Fruit fly (Drosophila melanogaster) whole organism, embryonic: ENCODE results near the gene NK7.1.

Experiments used
- Atf3 ChIP-seq: fragments of 200-800 bp; sonication (Bioruptor generic); optimal IDR thresholded peaks from 3 replicates; lab custom pipeline; 2016; ENCODE audit warnings: missing biosample characterization, missing genetic modification characterization
- Blimp-1 ChIP-seq: fragments of 200-800 bp; sonication (Bioruptor generic); optimal IDR thresholded peaks from 3 replicates; lab custom pipeline; 2018; ENCODE audit warnings: missing biosample characterization, missing genetic modification characterization, mild to moderate bottlenecking, moderate library complexity, missing genetic modification reagents
- Bteb2 ChIP-seq: fragments of 200-800 bp; sonication (Bioruptor generic); optimal IDR thresholded peaks from 2 replicates; lab custom pipeline; 2016; ENCODE audit warnings: missing biosample characterization, missing genetic modification characterization
- CG10147 ChIP-seq: fragments of 200-800 bp; sonication (Bioruptor generic); optimal IDR thresholded peaks from 2 replicates; lab custom pipeline; 2019; ENCODE audit warnings: missing biosample characterization, mild to moderate bottlenecking, missing genetic modification characterization, moderate library complexity
- CG10543 ChIP-seq: fragments of 200-800 bp; sonication (Bioruptor generic); optimal IDR thresholded peaks from 3 replicates; lab custom pipeline; 2017; ENCODE audit warnings: missing biosample characterization, mild to moderate bottlenecking, missing genetic modification characterization, moderate library complexity
- CG10979 ChIP-seq: fragments of 200-800 bp; sonication (Bioruptor generic); optimal IDR thresholded peaks from 2 replicates; lab custom pipeline; 2018; ENCODE audit warnings: missing biosample characterization, mild to moderate bottlenecking, missing genetic modification characterization, moderate library complexity
- CG11085 ChIP-seq: fragments of 200-800 bp; sonication (Bioruptor generic); IDR thresholded peaks from 2 replicates; pipeline ENCODE4 v1.3.6; 2022; ENCODE audit warnings: missing biosample characterization, missing genetic modification characterization
- CG11695 ChIP-seq: fragments of 200-800 bp; sonication (Bioruptor generic); IDR thresholded peaks from 3 replicates; pipeline ENCODE4 v1.3.6; 2022; ENCODE audit warnings: missing biosample characterization, missing genetic modification characterization
- CG13287 ChIP-seq: fragments of 200-800 bp; sonication (Bioruptor generic); IDR thresholded peaks from 2 replicates; pipeline ENCODE4 v1.3.6; 2022; ENCODE audit warnings: missing biosample characterization, missing genetic modification characterization; ENCODE audit not compliant: partially characterized antibody
- CG14441 ChIP-seq: fragments of 200-800 bp; sonication (Bioruptor generic); IDR thresholded peaks from 2 replicates; pipeline ENCODE4 v1.3.6; 2022; ENCODE audit warnings: missing biosample characterization, missing genetic modification characterization
- CG16813 ChIP-seq: fragments of 200-800 bp; sonication (Bioruptor generic); IDR thresholded peaks from 3 replicates; pipeline ENCODE4 v1.3.6; 2022; ENCODE audit warnings: missing biosample characterization, missing genetic modification characterization; ENCODE audit not compliant: partially characterized antibody
- CG17612 ChIP-seq: fragments of 200-800 bp; sonication (Bioruptor generic); IDR thresholded peaks from 2 replicates; pipeline ENCODE4 v1.3.6; 2022; ENCODE audit warnings: missing biosample characterization, missing genetic modification characterization
- CG18599 ChIP-seq: fragments of 200-800 bp; sonication (Bioruptor generic); optimal IDR thresholded peaks from 3 replicates; lab custom pipeline; 2017; ENCODE audit warnings: missing biosample characterization, missing genetic modification characterization, mild to moderate bottlenecking, moderate library complexity, missing genetic modification reagents
- CG3281 ChIP-seq: fragments of 200-800 bp; sonication (Bioruptor generic); optimal IDR thresholded peaks from 3 replicates; lab custom pipeline; 2017; ENCODE audit warnings: missing biosample characterization, mild to moderate bottlenecking, missing genetic modification characterization
- CG3995 ChIP-seq: fragments of 200-800 bp; sonication (Bioruptor generic); optimal IDR thresholded peaks from 3 replicates; lab custom pipeline; 2016; ENCODE audit warnings: missing biosample characterization, missing genetic modification characterization
- CG4328 ChIP-seq: fragments of 200-800 bp; sonication (Bioruptor generic); optimal IDR thresholded peaks from 3 replicates; lab custom pipeline; 2017; ENCODE audit warnings: missing biosample characterization, missing genetic modification reagents, missing genetic modification characterization
- CG4360 ChIP-seq: fragments of 200-800 bp; sonication (Bioruptor generic); IDR thresholded peaks from 2 replicates; pipeline ENCODE4 v1.3.6; 2022; ENCODE audit warnings: missing biosample characterization, missing genetic modification characterization
- CG4730 ChIP-seq: fragments of 200-800 bp; sonication (Bioruptor generic); IDR thresholded peaks from 2 replicates; pipeline ENCODE4 v1.3.6; 2022; ENCODE audit warnings: missing biosample characterization, missing genetic modification characterization
- CG4854 ChIP-seq: fragments of 200-800 bp; sonication (Bioruptor generic); optimal IDR thresholded peaks from 2 replicates; lab custom pipeline; 2016; ENCODE audit warnings: missing biosample characterization, missing genetic modification characterization, inconsistent platforms
- CG6689 ChIP-seq: fragments of 200-800 bp; sonication (Bioruptor generic); IDR thresholded peaks from 2 replicates; pipeline ENCODE4 v1.3.6; 2022; ENCODE audit warnings: missing biosample characterization, missing genetic modification characterization
- CG9609 ChIP-seq: fragments of 200-800 bp; sonication (Bioruptor generic); optimal IDR thresholded peaks from 3 replicates; lab custom pipeline; 2016; ENCODE audit warnings: missing biosample characterization, missing genetic modification characterization
- CG9932 ChIP-seq: fragments of 200-800 bp; sonication (Bioruptor generic); IDR thresholded peaks from 2 replicates; pipeline ENCODE4 v1.3.6; 2022; ENCODE audit warnings: missing biosample characterization, missing genetic modification characterization
- CkIIα-i1 ChIP-seq: fragments of 200-800 bp; sonication (Bioruptor generic); IDR thresholded peaks from 2 replicates; pipeline ENCODE4 v1.3.6; 2022; ENCODE audit warnings: missing biosample characterization, missing genetic modification characterization
- Dbx ChIP-seq: fragments of 200-800 bp; sonication (Bioruptor generic); IDR thresholded peaks from 3 replicates; pipeline ENCODE4 v1.3.6; 2022; ENCODE audit warnings: missing biosample characterization, missing genetic modification characterization
- Dip2 ChIP-seq: fragments of 200-800 bp; sonication (Bioruptor generic); IDR thresholded peaks from 2 replicates; pipeline ENCODE4 v1.3.6; 2022; ENCODE audit warnings: missing biosample characterization, missing genetic modification characterization
- Fer1 ChIP-seq: fragments of 200-800 bp; sonication (Bioruptor generic); optimal IDR thresholded peaks from 2 replicates; lab custom pipeline; 2017; ENCODE audit warnings: missing biosample characterization, mild to moderate bottlenecking, missing genetic modification characterization
- Gug ChIP-seq: fragments of 200-800 bp; sonication (Bioruptor generic); IDR thresholded peaks from 4 replicates; pipeline ENCODE4 v1.3.6; 2022; ENCODE audit warnings: missing biosample characterization, missing genetic modification characterization
- HLH4C ChIP-seq: fragments of 200-800 bp; sonication (Bioruptor generic); IDR thresholded peaks from 3 replicates; pipeline ENCODE4 v1.3.6; 2022; ENCODE audit warnings: missing biosample characterization, missing genetic modification characterization; ENCODE audit not compliant: partially characterized antibody
- Jarid2 ChIP-seq: fragments of 200-800 bp; sonication (Bioruptor generic); optimal IDR thresholded peaks from 3 replicates; lab custom pipeline; 2017; ENCODE audit warnings: mild to moderate bottlenecking, missing biosample characterization, missing genetic modification reagents, missing genetic modification characterization
- NK7.1 ChIP-seq: fragments of 200-800 bp; sonication (Bioruptor generic); optimal IDR thresholded peaks from 3 replicates; lab custom pipeline; 2016; ENCODE audit warnings: missing biosample characterization, missing genetic modification characterization
- Nf-YC ChIP-seq: fragments of 200-800 bp; optimal IDR thresholded peaks from 3 replicates; lab custom pipeline; 2019; ENCODE audit warnings: missing biosample characterization, mild to moderate bottlenecking, missing genetic modification characterization, moderate library complexity
- Oli ChIP-seq: fragments of 200-800 bp; sonication (Bioruptor generic); optimal IDR thresholded peaks from 2 replicates; lab custom pipeline; 2018; ENCODE audit warnings: missing biosample characterization, mild to moderate bottlenecking, missing genetic modification characterization, moderate library complexity
- Optix ChIP-seq: fragments of 200-800 bp; sonication (Bioruptor generic); IDR thresholded peaks from 3 replicates; pipeline ENCODE4 v1.3.6; 2022; ENCODE audit warnings: missing biosample characterization, missing genetic modification characterization
- PHDP ChIP-seq: fragments of 200-800 bp; sonication (Bioruptor generic); optimal IDR thresholded peaks from 3 replicates; lab custom pipeline; 2018; ENCODE audit warnings: missing biosample characterization, mild to moderate bottlenecking, missing genetic modification characterization, moderate library complexity
- Rx ChIP-seq: fragments of 200-800 bp; sonication (Bioruptor generic); IDR thresholded peaks from 2 replicates; pipeline ENCODE4 v1.3.6; 2022; ENCODE audit warnings: missing biosample characterization, missing genetic modification characterization
- Taf1 ChIP-seq: fragments of 200-800 bp; sonication (Bioruptor generic); IDR thresholded peaks from 2 replicates; pipeline ENCODE4 v1.3.6; 2022; ENCODE audit warnings: missing biosample characterization, missing genetic modification characterization
- ac ChIP-seq: fragments of 200-800 bp; sonication (Bioruptor generic); optimal IDR thresholded peaks from 3 replicates; lab custom pipeline; 2017; ENCODE audit warnings: missing biosample characterization, mild to moderate bottlenecking, missing genetic modification characterization
- bowl ChIP-seq: fragments of 200-800 bp; sonication (Bioruptor generic); IDR thresholded peaks from 2 replicates; pipeline ENCODE4 v1.3.6; 2022; ENCODE audit warnings: missing biosample characterization, missing genetic modification characterization
- disco-r ChIP-seq: fragments of 200-800 bp; sonication (Bioruptor generic); optimal IDR thresholded peaks from 2 replicates; lab custom pipeline; 2016; ENCODE audit warnings: missing biosample characterization, missing genetic modification characterization
- ems ChIP-seq: fragments of 200-800 bp; sonication (Bioruptor generic); optimal IDR thresholded peaks from 3 replicates; lab custom pipeline; 2016; ENCODE audit warnings: missing biosample characterization, missing genetic modification characterization
- esg ChIP-seq: fragments of 200-800 bp; sonication (Bioruptor generic); conservative IDR thresholded peaks from 2 replicates; pipeline ENCODE4 v1.3.6; 2022; ENCODE audit warnings: missing biosample characterization, missing genetic modification characterization
- ftz-f1 ChIP-seq: fragments of 200-800 bp; sonication (Bioruptor generic); optimal IDR thresholded peaks from 2 replicates; lab custom pipeline; 2016; ENCODE audit warnings: missing biosample characterization, missing genetic modification characterization
- fu2 ChIP-seq: fragments of 200-800 bp; sonication (Bioruptor generic); optimal IDR thresholded peaks from 2 replicates; lab custom pipeline; 2016; ENCODE audit warnings: missing biosample characterization, missing genetic modification characterization
- lilli ChIP-seq: fragments of 200-800 bp; sonication (Bioruptor generic); optimal IDR thresholded peaks from 3 replicates; lab custom pipeline; 2016; ENCODE audit warnings: missing biosample characterization, missing genetic modification characterization
- onecut ChIP-seq: fragments of 200-800 bp; sonication (Bioruptor generic); IDR thresholded peaks from 2 replicates; pipeline ENCODE4 v1.3.6; 2022; ENCODE audit warnings: missing biosample characterization, missing genetic modification characterization
- pan ChIP-seq, 4 experiments: fragments of >200 bp in 3 of 4; fragments of 200-800 bp in 1 of 4; sonication (Bioruptor generic) in 1 of 4; optimal IDR thresholded peaks in 3 of 4; IDR thresholded peaks in 1 of 4; 2 replicates each; pipeline versions ENCODE4 v1.3.6 to Lab custom; 2017 to 2022; ENCODE audit warnings: missing biosample characterization in 2 of 4, missing genetic modification characterization in 2 of 4, mixed read lengths in 1 of 4
- sna ChIP-seq: fragments of 200-800 bp; sonication (Bioruptor generic); IDR thresholded peaks from 2 replicates; pipeline ENCODE4 v1.3.6; 2022; ENCODE audit warnings: missing biosample characterization, missing genetic modification characterization; ENCODE audit not compliant: partially characterized antibody
- ssp ChIP-seq: fragments of 200-800 bp; sonication (Bioruptor generic); IDR thresholded peaks from 2 replicates; pipeline ENCODE4 v1.3.6; 2022; ENCODE audit warnings: missing biosample characterization, missing genetic modification characterization
- stwl ChIP-seq: fragments of 200-800 bp; sonication (Bioruptor generic); optimal IDR thresholded peaks from 3 replicates; lab custom pipeline; 2018; ENCODE audit warnings: missing biosample characterization, mild to moderate bottlenecking, missing genetic modification characterization, moderate library complexity

The NK7.1 gene

dm6 chr3R:14373192-14373827, 559 bp upstream of the NK7.1 start (continued):
- TF ChIP-seq CG3281 (GFP tag; lab: Kevin White, UChicago): peak; percentile 76
- no peak for TF ChIP-seq CG10543 (GFP tag; lab: Kevin White, UChicago)
- peak; percentile 83 for TF ChIP-seq ssp (GFP tag; lab: Robert Waterston, UW)
- peak; percentile 78 for TF ChIP-seq CG4730 (GFP tag; lab: Robert Waterston, UW)
- peak; percentile 88 for TF ChIP-seq Rx (GFP tag; lab: Robert Waterston, UW)
- peak; percentile 54 for TF ChIP-seq CG10147 (GFP tag; lab: Kevin White, UChicago)
- TF ChIP-seq fu2 (GFP tag; lab: Kevin White, UChicago): peak; percentile 93
- peak; percentile 85 for TF ChIP-seq disco-r (GFP tag; lab: Kevin White, UChicago)
- TF ChIP-seq CG11695 (GFP tag; lab: Robert Waterston, UW): peak; percentile 67; the same call in 1 of the 3 replicates
- TF ChIP-seq CG9609 (GFP tag; lab: Kevin White, UChicago): peak; percentile 96
- TF ChIP-seq Gug (GFP tag; lab: Robert Waterston, UW): peak; percentile 63; the same call in 2 of the 4 replicates
- peak; percentile 86 for TF ChIP-seq CG11085
- no peak for TF ChIP-seq sna
- peak; percentile 95 for TF ChIP-seq bowl (GFP tag; lab: Robert Waterston, UW)
- TF ChIP-seq CG18599 (GFP tag; lab: Kevin White, UChicago): peak; percentile 88
- TF ChIP-seq CG4854 (GFP tag; lab: Kevin White, UChicago): peak; percentile 77
- peak; percentile 65 for TF ChIP-seq CG4360 (GFP tag; lab: Robert Waterston, UW)
- TF ChIP-seq Jarid2 (GFP tag; lab: Kevin White, UChicago): peak; percentile 29
- no peak for TF ChIP-seq HLH4C
- TF ChIP-seq Optix: peak; percentile 98
- TF ChIP-seq Dip2 (GFP tag; lab: Robert Waterston, UW): no peak
- peak; percentile 92 for TF ChIP-seq CG14441
- peak; percentile 90 for TF ChIP-seq CG9932 (GFP tag; lab: Robert Waterston, UW)
- TF ChIP-seq CG13287: no peak
- TF ChIP-seq Nf-YC (tag; lab: Kevin White, UChicago): peak; percentile 49
- no peak for TF ChIP-seq pan (optimal IDR thresholded peaks at IDR 0.05; lab: Kevin White, UChicago)
- TF ChIP-seq pan (GFP tag; optimal IDR thresholded peaks at IDR 0.05 in 1 of 2, IDR thresholded peaks at IDR 0.05 in 1 of 2): peak in 1 of 2 experiments; percentile 73
- TF ChIP-seq CG3995 (GFP tag; lab: Kevin White, UChicago): peak; percentile 20
- TF ChIP-seq esg (GFP tag; lab: Robert Waterston, UW): peak; percentile 96
- TF ChIP-seq lilli (GFP tag; lab: Kevin White, UChicago): peak; percentile 95
- peak; percentile 83 for TF ChIP-seq Blimp-1 (GFP tag; lab: Kevin White, UChicago)
- TF ChIP-seq stwl: peak; percentile 3
- TF ChIP-seq onecut: peak; percentile 86
- peak; percentile 88 for TF ChIP-seq CG6689
- no peak for TF ChIP-seq CkIIα-i1 (GFP tag; lab: Robert Waterston, UW)
- TF ChIP-seq ems (GFP tag; lab: Kevin White, UChicago): peak; percentile 92
- TF ChIP-seq CG16813: no peak
- peak; percentile 97 for TF ChIP-seq Atf3 (GFP tag; lab: Kevin White, UChicago)
- peak; percentile 75; the same call in 2 of the 3 replicates for TF ChIP-seq Dbx (GFP tag; lab: Robert Waterston, UW)
- peak; percentile 33 for TF ChIP-seq CG4328 (GFP tag; lab: Kevin White, UChicago)
- peak; percentile 89 for TF ChIP-seq CG10979
- TF ChIP-seq PHDP (tag; lab: Kevin White, UChicago): peak; percentile 94
- peak; percentile 73 for TF ChIP-seq Fer1 (GFP tag; lab: Kevin White, UChicago)
- TF ChIP-seq CG17612 (GFP tag; lab: Robert Waterston, UW): no peak
- peak; percentile 92 for TF ChIP-seq NK7.1 (GFP tag; lab: Kevin White, UChicago)
- peak; percentile 36; the same call in 1 of the 2 replicates for TF ChIP-seq Taf1 (GFP tag; lab: Robert Waterston, UW)
- peak; percentile 93 for TF ChIP-seq Bteb2 (GFP tag; lab: Kevin White, UChicago)
- TF ChIP-seq ftz-f1 (GFP tag; lab: Kevin White, UChicago): no peak
- TF ChIP-seq Oli (tag; lab: Kevin White, UChicago): peak; percentile 98
- peak; percentile 46 for TF ChIP-seq ac (GFP tag; lab: Kevin White, UChicago)
